Worm (Caenorhabditis elegans): Measurements from ENCODE around the gene F47G9.4.

- TF ChIP-seq ama-1 (optimal IDR thresholded peaks at IDR 0.05) (no peak), hmbx-1 (tag; optimal IDR thresholded peaks at IDR 0.05) (no peak), sea-1 (GFP tag; conservative IDR thresholded peaks at IDR 0.05) (no peak), B0310.2 (tag; optimal IDR thresholded peaks at IDR 0.05) (no peak), tbx-37 (GFP tag; conservative IDR thresholded peaks at IDR 0.05) (no peak), pes-1 (GFP tag; IDR thresholded peaks at IDR 0.05) (no peak)
These were observed 15.3 kb upstream of the F47G9.4 start for ce11 chrV:11336877-11337276.
